Worm (Caenorhabditis elegans) whole organism, L4 larva: ENCODE results near the gene trpp-6.
A peak's percentile ranks its signal among the peaks of the same experiment; 100 is the strongest.

Source experiments
- F26F4.8 ChIP-seq: fragments of 200-800 bp; sonication (Bioruptor generic); conservative IDR thresholded peaks from 2 replicates; pipeline ENCODE4 v1.3.6; 2022; ENCODE audit warnings: missing genetic modification characterization, missing compliant biosample characterization
- attf-4 ChIP-seq: sonication (generic microtip); optimal IDR thresholded peaks from 3 replicates; lab custom pipeline; 2017; ENCODE audit warnings: missing biosample characterization, missing genetic modification characterization
- ces-1 ChIP-seq: fragments of 150-350 bp; sonication (generic microtip); optimal IDR thresholded peaks from 4 replicates; lab custom pipeline; 2014; ENCODE audit warnings: missing biosample characterization, missing genetic modification reagents, missing genetic modification characterization
- fkh-10 ChIP-seq: fragments of 150-350 bp; optimal IDR thresholded peaks from 2 replicates; lab custom pipeline; 2014; ENCODE audit warnings: missing biosample characterization, missing genetic modification reagents, missing genetic modification characterization
- lin-39 ChIP-seq: fragments of 150-350 bp; optimal IDR thresholded peaks from 2 replicates; lab custom pipeline; 2014; ENCODE audit warnings: missing biosample characterization, missing genetic modification reagents, missing genetic modification characterization
- mdl-1 ChIP-seq, 2 experiments: fragments of 150-350 bp in 1 of 2; sonication (generic microtip) in 1 of 2; optimal IDR thresholded peaks; 2 replicates each; lab custom pipeline; 2014 to 2017; ENCODE audit warnings: missing biosample characterization in 2 of 2, missing genetic modification characterization in 2 of 2
- nhr-11 ChIP-seq: fragments of 150-350 bp; optimal IDR thresholded peaks from 2 replicates; lab custom pipeline; 2014; ENCODE audit warnings: missing biosample characterization, missing genetic modification characterization
- nhr-237 ChIP-seq: sonication (generic microtip); optimal IDR thresholded peaks from 2 replicates; lab custom pipeline; 2017; ENCODE audit warnings: missing biosample characterization, missing genetic modification characterization
- set-16 ChIP-seq: fragments of 200-800 bp; sonication (Bioruptor generic); IDR thresholded peaks from 2 replicates; pipeline ENCODE4 v1.3.6; 2022; ENCODE audit warnings: missing genetic modification reagents, missing genetic modification characterization, missing compliant biosample characterization
- skn-1 ChIP-seq: fragments of 150-350 bp; optimal IDR thresholded peaks from 2 replicates; lab custom pipeline; 2014; ENCODE audit warnings: missing biosample characterization, missing genetic modification characterization
- zag-1 ChIP-seq: fragments of 150-350 bp; optimal IDR thresholded peaks from 2 replicates; lab custom pipeline; 2014; ENCODE audit warnings: missing biosample characterization, missing genetic modification characterization
- ztf-11 ChIP-seq: fragments of 150-350 bp; optimal IDR thresholded peaks from 2 replicates; lab custom pipeline; 2014; ENCODE audit warnings: missing biosample characterization, missing genetic modification characterization

- no peak for TF ChIP-seq lin-39 (tag; lab: Kevin White, UChicago)
- no peak for TF ChIP-seq fkh-10
- TF ChIP-seq mdl-1 (tag; optimal IDR thresholded peaks at IDR 0.05; lab: Kevin White, UChicago): peak in 1 of 2 experiments; percentile 47
- no peak for TF ChIP-seq nhr-11 (tag; lab: Kevin White, UChicago)
- no peak for TF ChIP-seq skn-1 (tag; lab: Kevin White, UChicago)
- TF ChIP-seq zag-1 (tag; lab: Kevin White, UChicago): no peak
- TF ChIP-seq ces-1: no peak
- TF ChIP-seq nhr-237 (tag; lab: Kevin White, UChicago): no peak
- TF ChIP-seq set-16 (GFP tag; lab: Robert Waterston, UW): no peak
- no peak for TF ChIP-seq F26F4.8 (GFP tag; lab: Robert Waterston, UW)
- no peak for TF ChIP-seq ztf-11 (tag; lab: Kevin White, UChicago)
- TF ChIP-seq attf-4: no peak
These were observed 39.9 kb downstream of the trpp-6 start for ce11 chrV:10031384-10032171.
